Fruit fly (Drosophila melanogaster): ENCODE results near the gene Jhbp5.

Gene Jhbp5

dm6 chr3R:16050621-16051328, 4.8 kb upstream of the Jhbp5 start, which contains the start of gene msps:
TSS of gene msps (plus strand) at chr3R:16050801.
- TF ChIP-seq salr (GFP tag; optimal IDR thresholded peaks at IDR 0.05) (no peak), achi (GFP tag; optimal IDR thresholded peaks at IDR 0.05) (no peak), CG11762 (GFP tag; optimal IDR thresholded peaks at IDR 0.05; ENCODE audit: insufficient read depth) (no peak), Hr39 (GFP tag; optimal IDR thresholded peaks at IDR 0.05) (no peak), fkh (GFP tag; optimal IDR thresholded peaks at IDR 0.05) (peak; percentile 73), Sox14 (GFP tag; optimal IDR thresholded peaks at IDR 0.05) (peak; percentile 52), fd85E (GFP tag; optimal IDR thresholded peaks at IDR 0.05) (no peak)

dm6 chr3R:16049369-16049768, 3.4 kb upstream of the Jhbp5 start, which contains the start of the genes IKKbeta and CG5013:
TSS of gene IKKbeta (minus strand) at chr3R:16049421.
TSS of gene CG5013 (plus strand) at chr3R:16049670.
- TF ChIP-seq CG11762 (GFP tag; optimal IDR thresholded peaks at IDR 0.05; ENCODE audit: insufficient read depth) (no peak), Eip75B (GFP tag; optimal IDR thresholded peaks at IDR 0.05) (peak; percentile 43), Sox15 (GFP tag; optimal IDR thresholded peaks at IDR 0.05) (peak; percentile 15), lz (GFP tag; optimal IDR thresholded peaks at IDR 0.05) (peak; percentile 50), Sox102F (GFP tag; optimal IDR thresholded peaks at IDR 0.05) (peak; percentile 30), fkh (GFP tag; optimal IDR thresholded peaks at IDR 0.05) (peak; percentile 69), Ets96B (tag; optimal IDR thresholded peaks at IDR 0.05) (peak; percentile 23), CG1621 (tag; optimal IDR thresholded peaks at IDR 0.05) (peak; percentile 7), acj6 (GFP tag; optimal IDR thresholded peaks at IDR 0.05) (no peak), CG10631 (GFP tag; optimal IDR thresholded peaks at IDR 0.05) (peak; percentile 45), Lpt (GFP tag; optimal IDR thresholded peaks at IDR 0.05) (no peak), CG3032 (tag; optimal IDR thresholded peaks at IDR 0.05) (peak; percentile 60), CG15336 (GFP tag; IDR thresholded peaks at IDR 0.05) (0 out of 2 replicates have a peak, but pooled peaks have one; percentile 13), CG32006 (GFP tag; optimal IDR thresholded peaks at IDR 0.05) (peak; percentile 37), dsx (GFP tag; optimal IDR thresholded peaks at IDR 0.05; ENCODE audit: poor library complexity, severe bottlenecking) (peak; percentile 11), eg (GFP tag; IDR thresholded peaks at IDR 0.05) (0 out of 3 replicates have a peak, but pooled peaks have one; percentile 23), Hr39 (GFP tag; optimal IDR thresholded peaks at IDR 0.05) (peak; percentile 45), cyc (GFP tag; optimal IDR thresholded peaks at IDR 0.05) (peak; percentile 59), esn (GFP tag; optimal IDR thresholded peaks at IDR 0.05) (peak; percentile 60), CG6854 (GFP tag; optimal IDR thresholded peaks at IDR 0.05) (no peak), ss (GFP tag; optimal IDR thresholded peaks at IDR 0.05) (peak in 1 of 2 experiments; percentile 16), CG6792 (GFP tag; optimal IDR thresholded peaks at IDR 0.05) (no peak), CG34406 (GFP tag; optimal IDR thresholded peaks at IDR 0.05) (no peak), CG11902 (GFP tag; optimal IDR thresholded peaks at IDR 0.05) (peak; percentile 21), Smox (GFP tag; optimal IDR thresholded peaks at IDR 0.05) (no peak), CG31627 (GFP tag; optimal IDR thresholded peaks at IDR 0.05) (peak; percentile 56), CG3919 (GFP tag; optimal IDR thresholded peaks at IDR 0.05) (peak; percentile 34), Sox14 (GFP tag; optimal IDR thresholded peaks at IDR 0.05) (peak; percentile 36), Blimp-1 (GFP tag; optimal IDR thresholded peaks at IDR 0.05) (no peak), topi (GFP tag; optimal IDR thresholded peaks at IDR 0.05) (peak; percentile 49), Eip78C (GFP tag) (peak; percentile 73)

- TF ChIP-seq CG10631 (GFP tag; optimal IDR thresholded peaks at IDR 0.05) (peak; percentile 39), CG6808 (GFP tag; optimal IDR thresholded peaks at IDR 0.05) (peak; percentile 24), CG11762 (GFP tag; optimal IDR thresholded peaks at IDR 0.05; ENCODE audit: insufficient read depth) (no peak), Blimp-1 (GFP tag; optimal IDR thresholded peaks at IDR 0.05) (peak; percentile 59), CG4318 (GFP tag; optimal IDR thresholded peaks at IDR 0.05) (peak; percentile 2), CG16779 (tag; optimal IDR thresholded peaks at IDR 0.05) (no peak), CG7368 (GFP tag; optimal IDR thresholded peaks at IDR 0.05) (no peak), dac (GFP tag; optimal IDR thresholded peaks at IDR 0.05) (peak; percentile 13), CG6276 (GFP tag; optimal IDR thresholded peaks at IDR 0.05) (peak; percentile 45), CG6792 (GFP tag; optimal IDR thresholded peaks at IDR 0.05) (peak; percentile 11), Sox102F (GFP tag; optimal IDR thresholded peaks at IDR 0.05) (peak; percentile 11), vri (GFP tag; optimal IDR thresholded peaks at IDR 0.05) (no peak), pdm3 (GFP tag; optimal IDR thresholded peaks at IDR 0.05) (peak; percentile 29), Smox (GFP tag; optimal IDR thresholded peaks at IDR 0.05) (no peak), Hr38 (GFP tag; optimal IDR thresholded peaks at IDR 0.05) (no peak), svp (GFP tag) (no peak), lz (GFP tag; optimal IDR thresholded peaks at IDR 0.05) (peak; percentile 35), Lpt (GFP tag; optimal IDR thresholded peaks at IDR 0.05) (peak; percentile 1), CG15336 (GFP tag; IDR thresholded peaks at IDR 0.05) (peak; percentile 36), Ets21C (GFP tag; optimal IDR thresholded peaks at IDR 0.05) (no peak)
These were observed 2.9 kb downstream of the Jhbp5 start, which contains the start of gene Jhbp4 for dm6 chr3R:16042900-16043548. TSS of gene Jhbp4 (plus strand) at chr3R:16043498.

All from whole organism, prepupa.